Worm (Caenorhabditis elegans) whole organism, young adult: Measurements from ENCODE around the gene Y41D4B.1.

Experiments
- Y79H2A.3 ChIP-seq: fragments of 200-800 bp; sonication (Bioruptor generic); conservative IDR thresholded peaks from 2 replicates; pipeline ENCODE4 v1.3.6; 2022; ENCODE audit warnings: missing genetic modification reagents, missing genetic modification characterization, missing compliant biosample characterization
- snpc-3.4 ChIP-seq: sonication (generic microtip); optimal IDR thresholded peaks from 2 replicates; lab custom pipeline; 2017; ENCODE audit warnings: missing genetic modification characterization, mild to moderate bottlenecking, missing compliant biosample characterization, antibody characterized with exemption, moderate library complexity, missing genotype, missing genetic modification reagents

Y41D4B.1 gene

DNA sequence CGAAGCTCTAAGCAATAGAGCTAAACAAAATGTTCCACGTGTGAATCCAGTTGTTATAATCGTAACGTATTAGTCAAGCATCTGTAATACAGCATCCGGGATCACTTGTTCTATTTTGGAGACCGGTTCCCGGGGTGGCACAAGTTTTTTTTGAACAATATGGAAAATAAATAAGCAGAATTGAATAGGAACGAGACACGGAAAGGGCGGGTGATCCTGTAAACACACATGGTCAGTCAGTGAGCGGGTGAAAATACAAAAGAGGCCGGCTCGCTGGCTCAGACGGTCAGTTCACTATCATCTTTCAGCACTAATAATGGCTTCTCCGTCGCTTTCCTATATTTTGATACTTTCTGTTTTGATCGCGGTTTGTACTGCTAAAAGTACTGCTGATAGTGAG, 53.4 kb downstream of the Y41D4B.1 start, which contains the start of gene K08D12.8:
K08D12.8 (plus strand) TSS at position 301 of the 400 bp plus-strand sequence.
- TF ChIP-seq Y79H2A.3 (GFP tag; lab: Robert Waterston, UW) (no peak), snpc-3.4 (tag; lab: Kevin White, UChicago) (no peak)
